Worm (Caenorhabditis elegans): ENCODE results near the gene C50D2.7.

DNA sequence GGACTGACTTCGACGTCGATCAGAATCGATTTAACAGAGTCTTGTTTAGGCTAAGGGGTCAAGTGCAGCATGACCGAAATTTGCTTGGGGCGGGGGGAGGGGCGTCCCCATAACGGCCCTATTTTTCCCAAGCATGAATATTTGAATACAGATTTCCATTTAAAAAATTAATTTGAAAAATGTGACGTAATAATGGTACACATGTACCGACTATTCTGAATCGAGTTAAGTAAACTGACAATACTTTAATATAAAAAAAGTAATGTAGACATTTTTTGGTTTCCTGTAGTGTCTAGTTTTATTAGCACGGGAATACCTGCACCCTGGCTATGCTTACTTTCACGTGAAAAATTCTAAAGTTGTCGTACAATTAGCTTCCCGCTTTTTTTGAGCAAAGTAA lies 8.3 kb downstream of the C50D2.7 start:
- no peak for TF ChIP-seq him-1 (tag; optimal IDR thresholded peaks at IDR 0.05)
- no peak for TF ChIP-seq dao-5 (tag; optimal IDR thresholded peaks at IDR 0.05)
- TF ChIP-seq W03F9.2 (tag; optimal IDR thresholded peaks at IDR 0.05), result no peak

Data from whole organism, L4/young adult.